Worm (Caenorhabditis elegans) whole organism, L1 larva: ENCODE results near the gene F38B6.3.

Experiments used
- C34B4.2 ChIP-seq: sonication (generic microtip); optimal IDR thresholded peaks from 2 replicates; lab custom pipeline; 2017; ENCODE audit warnings: mild to moderate bottlenecking, missing genetic modification characterization, missing compliant biosample characterization
- Y116A8C.19 ChIP-seq: sonication (generic microtip); optimal IDR thresholded peaks from 2 replicates; lab custom pipeline; 2016; ENCODE audit warnings: missing compliant biosample characterization, missing genetic modification characterization, borderline replicate concordance
- aha-1 ChIP-seq: fragments of 150-350 bp; optimal IDR thresholded peaks from 2 replicates; lab custom pipeline; 2014; ENCODE audit warnings: missing biosample characterization, missing genetic modification characterization
- alr-1 ChIP-seq: fragments of 200-800 bp; sonication (Bioruptor generic); optimal IDR thresholded peaks from 2 replicates; lab custom pipeline; 2018; ENCODE audit warnings: borderline replicate concordance, mild to moderate bottlenecking, missing genetic modification characterization, missing compliant biosample characterization
- aly-2 ChIP-seq: fragments of 150-350 bp; optimal IDR thresholded peaks from 2 replicates; lab custom pipeline; 2014; ENCODE audit warnings: missing biosample characterization, missing genetic modification characterization
- ama-1 ChIP-seq: fragments of 150-350 bp; optimal IDR thresholded peaks from 2 replicates; lab custom pipeline; 2014
- ceh-63 ChIP-seq: fragments of 200-800 bp; sonication (Bioruptor generic); optimal IDR thresholded peaks from 2 replicates; lab custom pipeline; 2018; ENCODE audit warnings: mild to moderate bottlenecking, missing genetic modification characterization, missing compliant biosample characterization
- ceh-82 ChIP-seq, 3 experiments: fragments of 150-350 bp in 1 of 3; sonication (generic microtip) in 2 of 3; optimal IDR thresholded peaks; 2 replicates each; lab custom pipeline; 2014 to 2017; ENCODE audit warnings: missing biosample characterization in 3 of 3, missing genetic modification characterization in 3 of 3
- ceh-88 ChIP-seq: fragments of 200-800 bp; sonication (Bioruptor generic); IDR thresholded peaks from 2 replicates; pipeline ENCODE4 v1.3.6; 2022; ENCODE audit warnings: missing genetic modification characterization, missing compliant biosample characterization
- ceh-90 ChIP-seq: sonication (generic microtip); optimal IDR thresholded peaks from 2 replicates; lab custom pipeline; 2016; ENCODE audit warnings: missing genetic modification characterization, missing compliant biosample characterization
- ces-1 ChIP-seq: fragments of 150-350 bp; optimal IDR thresholded peaks from 2 replicates; lab custom pipeline; 2014; ENCODE audit warnings: missing biosample characterization, missing genetic modification reagents, missing genetic modification characterization
- dsc-1 ChIP-seq: sonication (generic microtip); optimal IDR thresholded peaks from 2 replicates; lab custom pipeline; 2016; ENCODE audit warnings: mild to moderate bottlenecking, missing genetic modification characterization, missing compliant biosample characterization
- efl-1 ChIP-seq, 4 experiments: fragments of 150-350 bp; optimal IDR thresholded peaks in 3 of 4; peaks in 1 of 4; 1 replicate in 1 of 4; 2 replicates in 3 of 4; lab custom pipeline; 2014; ENCODE audit warnings: missing biosample characterization in 2 of 4, missing genetic modification characterization in 2 of 4, missing genetic modification reagents in 2 of 4
- efl-3 ChIP-seq: fragments of 200-800 bp; sonication (Bioruptor generic); optimal IDR thresholded peaks from 2 replicates; lab custom pipeline; 2018; ENCODE audit warnings: mild to moderate bottlenecking, missing genetic modification characterization, missing compliant biosample characterization
- egl-13 ChIP-seq: sonication (generic microtip); optimal IDR thresholded peaks from 2 replicates; lab custom pipeline; 2016; ENCODE audit warnings: missing genotype, missing genetic modification reagents, missing genetic modification characterization, missing compliant biosample characterization
- egl-27 ChIP-seq, 2 experiments: fragments of 150-350 bp in 1 of 2; sonication (generic microtip); optimal IDR thresholded peaks; 3 replicates each; lab custom pipeline; 2017 to 2018; ENCODE audit warnings: missing biosample characterization in 2 of 2, missing genetic modification characterization in 2 of 2, missing genetic modification reagents in 2 of 2
- elt-3 ChIP-seq, 6 experiments: fragments of 150-350 bp in 1 of 6; sonication (generic microtip); optimal IDR thresholded peaks; 2 replicates each; lab custom pipeline; 2017 to 2018; ENCODE audit warnings: missing biosample characterization in 6 of 6, missing genetic modification characterization in 6 of 6, inconsistent platforms in 1 of 6
- ets-5 ChIP-seq: fragments of 200-800 bp; sonication (Bioruptor generic); IDR thresholded peaks from 2 replicates; pipeline ENCODE4 v1.3.6; 2022; ENCODE audit warnings: missing genetic modification characterization, missing compliant biosample characterization
- fkh-10 ChIP-seq: sonication (generic microtip); optimal IDR thresholded peaks from 2 replicates; lab custom pipeline; 2017; ENCODE audit warnings: missing biosample characterization, missing genetic modification reagents, missing genetic modification characterization
- fkh-4 ChIP-seq: sonication (generic microtip); optimal IDR thresholded peaks from 2 replicates; lab custom pipeline; 2016; ENCODE audit warnings: missing compliant biosample characterization, missing genetic modification characterization, borderline replicate concordance
- fos-1 ChIP-seq: fragments of 150-350 bp; optimal IDR thresholded peaks from 2 replicates; lab custom pipeline; 2014; ENCODE audit warnings: missing biosample characterization, missing genetic modification characterization
- hlh-17 ChIP-seq: fragments of 200-800 bp; sonication (Bioruptor generic); optimal IDR thresholded peaks from 2 replicates; lab custom pipeline; 2018; ENCODE audit warnings: missing genetic modification characterization, mild to moderate bottlenecking, missing compliant biosample characterization, moderate library complexity, borderline replicate concordance
- hpl-2 ChIP-seq: fragments of 150-350 bp; optimal IDR thresholded peaks from 2 replicates; lab custom pipeline; 2014; ENCODE audit warnings: missing biosample characterization, missing genetic modification reagents, missing genetic modification characterization
- irx-1 ChIP-seq: sonication (generic microtip); optimal IDR thresholded peaks from 2 replicates; lab custom pipeline; 2016; ENCODE audit warnings: missing genetic modification characterization, missing compliant biosample characterization
- lin-15B ChIP-seq: fragments of 150-350 bp; sonication (generic microtip); optimal IDR thresholded peaks from 3 replicates; lab custom pipeline; 2014; ENCODE audit warnings: missing biosample characterization, missing genetic modification characterization
- lin-39 ChIP-seq: fragments of 150-350 bp; optimal IDR thresholded peaks from 2 replicates; lab custom pipeline; 2014; ENCODE audit warnings: missing biosample characterization, missing genetic modification reagents, missing genetic modification characterization
- lir-3 ChIP-seq: sonication (generic microtip); optimal IDR thresholded peaks from 2 replicates; lab custom pipeline; 2016; ENCODE audit warnings: mild to moderate bottlenecking, missing genetic modification characterization, moderate library complexity, missing compliant biosample characterization; ENCODE audit not compliant: poor library complexity
- lsy-2 ChIP-seq, 2 experiments: fragments of 150-350 bp; optimal IDR thresholded peaks; 2 replicates each; lab custom pipeline; 2014; ENCODE audit warnings: missing biosample characterization in 2 of 2, missing genetic modification characterization in 2 of 2
- mab-9 ChIP-seq: fragments of 200-800 bp; sonication (Bioruptor generic); IDR thresholded peaks from 2 replicates; pipeline ENCODE4 v1.3.6; 2022; ENCODE audit warnings: missing genetic modification reagents, missing genetic modification characterization, missing compliant biosample characterization
- mdl-1 ChIP-seq, 2 experiments: fragments of 150-350 bp; optimal IDR thresholded peaks; 2 replicates each; lab custom pipeline; 2014 to 2017; ENCODE audit warnings: missing biosample characterization in 2 of 2, missing genetic modification characterization in 2 of 2, inconsistent platforms in 1 of 2
- mef-2 ChIP-seq: fragments of 150-350 bp; optimal IDR thresholded peaks from 2 replicates; lab custom pipeline; 2014; ENCODE audit warnings: missing biosample characterization, missing genetic modification characterization
- nhr-11 ChIP-seq: fragments of 150-350 bp; optimal IDR thresholded peaks from 2 replicates; lab custom pipeline; 2014; ENCODE audit warnings: missing biosample characterization, missing genetic modification characterization
- nhr-12 ChIP-seq: sonication (generic microtip); optimal IDR thresholded peaks from 2 replicates; lab custom pipeline; 2017; ENCODE audit warnings: missing biosample characterization, missing genetic modification characterization
- nhr-19 ChIP-seq: fragments of 200-800 bp; sonication (Bioruptor generic); conservative IDR thresholded peaks from 2 replicates; pipeline ENCODE4 v1.3.6; 2022; ENCODE audit warnings: missing genetic modification characterization, missing compliant biosample characterization
- nhr-20 ChIP-seq: sonication (generic microtip); optimal IDR thresholded peaks from 2 replicates; lab custom pipeline; 2016; ENCODE audit warnings: mild to moderate bottlenecking, missing genetic modification characterization, missing compliant biosample characterization
- nhr-28 ChIP-seq: fragments of 150-350 bp; optimal IDR thresholded peaks from 2 replicates; lab custom pipeline; 2014; ENCODE audit warnings: missing biosample characterization, missing genetic modification characterization
- nhr-47 ChIP-seq: sonication (generic microtip); optimal IDR thresholded peaks from 2 replicates; lab custom pipeline; 2016; ENCODE audit warnings: mild to moderate bottlenecking, missing genetic modification characterization, moderate library complexity, missing compliant biosample characterization
- nhr-71 ChIP-seq: sonication (generic microtip); optimal IDR thresholded peaks from 2 replicates; lab custom pipeline; 2016; ENCODE audit warnings: mild to moderate bottlenecking, missing genetic modification characterization, moderate library complexity, missing compliant biosample characterization
- nhr-76 ChIP-seq: sonication (generic microtip); optimal IDR thresholded peaks from 2 replicates; lab custom pipeline; 2017; ENCODE audit warnings: missing biosample characterization, missing genetic modification characterization
- nhr-84 ChIP-seq: sonication (generic microtip); optimal IDR thresholded peaks from 2 replicates; lab custom pipeline; 2017; ENCODE audit warnings: missing biosample characterization, missing genetic modification characterization
- nhr-85 ChIP-seq: sonication (generic microtip); peaks from one replicate; lab custom pipeline; 2016; ENCODE audit warnings: missing genetic modification characterization, inconsistent platforms, missing compliant biosample characterization
- nhr-90 ChIP-seq: sonication (generic microtip); optimal IDR thresholded peaks from 2 replicates; lab custom pipeline; 2016; ENCODE audit warnings: mild to moderate bottlenecking, missing genetic modification characterization, missing compliant biosample characterization; ENCODE audit not compliant: poor library complexity
- pax-3 ChIP-seq: fragments of 200-800 bp; sonication (Bioruptor generic); optimal IDR thresholded peaks from 2 replicates; lab custom pipeline; 2018; ENCODE audit warnings: mild to moderate bottlenecking, missing genetic modification characterization, moderate library complexity, missing compliant biosample characterization
- rnt-1 ChIP-seq: sonication (generic microtip); optimal IDR thresholded peaks from 2 replicates; lab custom pipeline; 2016; ENCODE audit warnings: mild to moderate bottlenecking, missing genetic modification characterization, moderate library complexity, missing compliant biosample characterization
- skn-1 ChIP-seq: fragments of 150-350 bp; optimal IDR thresholded peaks from 2 replicates; lab custom pipeline; 2014; ENCODE audit warnings: missing biosample characterization, missing genetic modification characterization
- snpc-4 ChIP-seq: fragments of 150-350 bp; optimal IDR thresholded peaks from 2 replicates; lab custom pipeline; 2014; ENCODE audit warnings: missing biosample characterization, missing genetic modification characterization
- sox-4 ChIP-seq: sonication (generic microtip); optimal IDR thresholded peaks from 2 replicates; lab custom pipeline; 2016; ENCODE audit warnings: missing genetic modification characterization, missing compliant biosample characterization
- swsn-7 ChIP-seq: sonication (generic microtip); optimal IDR thresholded peaks from 2 replicates; lab custom pipeline; 2016; ENCODE audit warnings: missing genetic modification characterization, missing compliant biosample characterization
- tbx-2 ChIP-seq: sonication (generic microtip); optimal IDR thresholded peaks from 2 replicates; lab custom pipeline; 2016; ENCODE audit warnings: missing genetic modification characterization, missing compliant biosample characterization
- tlp-1 ChIP-seq: fragments of 150-350 bp; optimal IDR thresholded peaks from 2 replicates; lab custom pipeline; 2014; ENCODE audit warnings: missing biosample characterization, missing genetic modification characterization
- unc-30 ChIP-seq: sonication (generic microtip); optimal IDR thresholded peaks from 2 replicates; lab custom pipeline; 2017; ENCODE audit warnings: missing biosample characterization, missing genetic modification characterization
- vab-15 ChIP-seq: sonication (generic microtip); optimal IDR thresholded peaks from 2 replicates; lab custom pipeline; 2017; ENCODE audit warnings: missing genotype, mild to moderate bottlenecking, missing genetic modification characterization, missing compliant biosample characterization
- xbp-1 ChIP-seq: sonication (generic microtip); optimal IDR thresholded peaks from 2 replicates; lab custom pipeline; 2016; ENCODE audit warnings: missing genetic modification characterization, missing compliant biosample characterization
- ztf-11 ChIP-seq, 2 experiments: sonication (generic microtip); optimal IDR thresholded peaks; 2 replicates each; lab custom pipeline; 2016 to 2017; ENCODE audit warnings: missing genetic modification characterization in 2 of 2, missing biosample characterization in 1 of 2, missing compliant biosample characterization in 1 of 2

Gene F38B6.3

DNA sequence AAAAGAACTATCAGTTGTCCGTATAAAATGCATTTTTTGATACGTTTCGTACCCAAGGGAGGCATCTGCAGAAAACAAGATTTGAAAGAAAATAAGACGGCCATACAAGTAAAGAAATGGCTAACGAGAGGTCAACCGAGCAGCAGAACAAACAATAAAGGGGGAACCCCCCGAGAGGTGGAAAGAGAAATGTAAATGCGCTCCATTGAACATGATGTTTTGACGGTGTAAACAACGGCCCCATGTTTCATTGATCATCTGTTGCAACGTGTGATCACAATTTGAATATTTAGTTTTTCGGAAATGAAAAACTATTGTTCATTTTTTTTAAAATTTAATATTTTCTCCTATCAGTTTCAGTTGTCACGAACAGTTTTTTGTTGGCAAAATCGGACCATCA lies 36.2 kb downstream of the F38B6.3 start, which contains the start of gene K11G12.6:
Gene K11G12.6 (minus strand): TSS at position 65 of the 400 bp plus-strand sequence.
- TF ChIP-seq lir-3 (tag; lab: Kevin White, UChicago) (no peak), nhr-84 (no peak), Y116A8C.19 (tag; lab: Kevin White, UChicago) (no peak), lsy-2 (tag; optimal IDR thresholded peaks at IDR 0.05; lab: Kevin White, UChicago) (no peak), ceh-90 (tag; lab: Kevin White, UChicago) (no peak), efl-3 (no peak), C34B4.2 (tag; lab: Kevin White, UChicago) (no peak), lin-39 (tag; lab: Kevin White, UChicago) (no peak), lin-15B (no peak), hlh-17 (GFP tag; lab: Kevin White, UChicago) (no peak), nhr-85 (tag; lab: Kevin White, UChicago) (no peak), ces-1 (no peak), ets-5 (GFP tag; lab: Robert Waterston, UW) (no peak), aly-2 (tag; lab: Kevin White, UChicago) (no peak), nhr-11 (tag; lab: Kevin White, UChicago) (no peak), nhr-90 (tag; lab: Kevin White, UChicago) (no peak), xbp-1 (peak; percentile 43), egl-27 (tag; optimal IDR thresholded peaks at IDR 0.05; lab: Kevin White, UChicago) (no peak), nhr-20 (tag; lab: Kevin White, UChicago) (peak; percentile 41), ceh-82 (tag; optimal IDR thresholded peaks at IDR 0.05; lab: Kevin White, UChicago) (peak in 1 of 3 experiments; percentile 5), ceh-63 (GFP tag; lab: Kevin White, UChicago) (no peak), alr-1 (tag; lab: Kevin White, UChicago) (no peak), nhr-47 (tag; lab: Kevin White, UChicago) (no peak), mef-2 (tag; lab: Kevin White, UChicago) (no peak), tbx-2 (tag; lab: Kevin White, UChicago) (no peak), nhr-19 (GFP tag; lab: Robert Waterston, UW) (no peak), mdl-1 (tag; optimal IDR thresholded peaks at IDR 0.05; lab: Kevin White, UChicago) (peak in 1 of 2 experiments; percentile 12), swsn-7 (no peak), vab-15 (tag; lab: Kevin White, UChicago) (no peak), irx-1 (tag; lab: Kevin White, UChicago) (no peak), efl-1 (optimal IDR thresholded peaks at IDR 0.05; lab: Kevin White, UChicago) (no peak), efl-1 (GFP tag; optimal IDR thresholded peaks at IDR 0.05 in 1 of 2; lab: Kevin White, UChicago) (no peak), rnt-1 (tag; lab: Kevin White, UChicago) (peak; percentile 1), ceh-88 (GFP tag; lab: Robert Waterston, UW) (no peak), fkh-4 (tag; lab: Kevin White, UChicago) (no peak), nhr-28 (tag; lab: Kevin White, UChicago) (no peak), unc-30 (tag; lab: Kevin White, UChicago) (no peak), sox-4 (tag; lab: Kevin White, UChicago) (no peak), mab-9 (no peak), nhr-12 (no peak), egl-13 (tag; lab: Kevin White, UChicago) (no peak), dsc-1 (tag; lab: Kevin White, UChicago) (no peak), hpl-2 (GFP tag; lab: Kevin White, UChicago) (no peak), nhr-71 (tag; lab: Kevin White, UChicago) (peak; percentile 52), nhr-76 (no peak), skn-1 (tag; lab: Kevin White, UChicago) (peak; percentile 3), ama-1 (lab: Kevin White, UChicago) (no peak), snpc-4 (tag; lab: Kevin White, UChicago) (no peak), aha-1 (tag; lab: Kevin White, UChicago) (no peak), fkh-10 (no peak), fos-1 (tag; lab: Kevin White, UChicago) (no peak), tlp-1 (tag; lab: Kevin White, UChicago) (no peak), pax-3 (no peak), ztf-11 (tag; optimal IDR thresholded peaks at IDR 0.05; lab: Kevin White, UChicago) (no peak), elt-3 (tag; optimal IDR thresholded peaks at IDR 0.05; lab: Kevin White, UChicago) (no peak)
